6 fruit fly cellular contexts compared by ENCODE assay signal in the genomic region with DNA sequence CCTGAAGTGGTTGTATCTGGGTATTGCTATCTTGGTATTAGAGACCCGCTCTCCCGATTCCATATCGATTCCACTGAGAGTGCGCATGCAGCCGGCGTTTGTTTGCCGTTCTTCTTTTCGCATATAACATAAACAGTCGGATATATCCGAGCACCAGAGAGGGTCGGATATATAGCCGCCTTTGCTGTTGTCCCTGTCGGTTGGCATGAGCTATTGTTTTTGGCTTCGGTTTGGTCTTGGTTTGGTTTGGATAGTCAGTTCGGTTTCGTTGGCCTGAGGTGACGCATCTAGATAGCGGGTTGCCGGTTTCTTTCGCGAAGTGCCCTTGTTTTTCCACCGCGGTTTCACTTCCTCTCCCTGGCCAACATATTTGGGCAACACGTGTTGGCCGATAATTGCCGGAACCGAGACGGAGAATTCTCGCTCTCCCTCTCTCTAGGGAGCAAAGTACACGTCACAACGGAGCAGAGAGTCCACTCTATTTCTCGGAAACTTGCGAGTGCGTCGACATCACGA.
TF ChIP-seq lines count a peak whose summit lies in the region.

TSS of gene Orct2 (plus strand) at position 255 of the 516 bp plus-strand sequence.

- TF ChIP-seq CTCF in whole organism, embryonic (GFP tag; optimal IDR thresholded peaks at IDR 0.05; lab: Kevin White, UChicago) = no peak

TF ChIP-seq in whole organism, 6 proteins besides CTCF, POLR2A, EP300 and RAD21:
- TF ChIP-seq EcR (GFP tag; optimal IDR thresholded peaks at IDR 0.05; lab: Kevin White, UChicago) (no peak), Dll (optimal IDR thresholded peaks at IDR 0.05; lab: Kevin White, UChicago) (peak; percentile 34)

TF ChIP-seq in whole organism, adult, 20 proteins besides CTCF, POLR2A, EP300 and RAD21 (continues in another document):
- TF ChIP-seq CG33017 (tag; optimal IDR thresholded peaks at IDR 0.05; lab: Kevin White, UChicago) (no peak), Clk (GFP tag; optimal IDR thresholded peaks at IDR 0.05; lab: Kevin White, UChicago) (no peak), CG11617 (GFP tag; optimal IDR thresholded peaks at IDR 0.05; lab: Kevin White, UChicago) (no peak), toe (GFP tag; optimal IDR thresholded peaks at IDR 0.05; lab: Kevin White, UChicago) (peak; percentile 16), ovo (GFP tag; optimal IDR thresholded peaks at IDR 0.05; lab: Kevin White, UChicago) (no peak), Mnt (GFP tag; optimal IDR thresholded peaks at IDR 0.05; lab: Kevin White, UChicago) (peak; percentile 82), bab1 (GFP tag; optimal IDR thresholded peaks at IDR 0.05; lab: Kevin White, UChicago) (no peak), kay (GFP tag; lab: Kevin White, UChicago; ENCODE audit: borderline replicate concordance) (no peak), CG14711 (tag; optimal IDR thresholded peaks at IDR 0.05; lab: Kevin White, UChicago) (no peak), CG1620 (GFP tag; optimal IDR thresholded peaks at IDR 0.05; lab: Kevin White, UChicago) (no peak), cic (GFP tag; optimal IDR thresholded peaks at IDR 0.05; lab: Kevin White, UChicago) (peak; percentile 31), CG5204 (GFP tag; optimal IDR thresholded peaks at IDR 0.05; lab: Kevin White, UChicago) (no peak), CG7101 (tag; optimal IDR thresholded peaks at IDR 0.05; lab: Kevin White, UChicago) (no peak), CG7045 (GFP tag; optimal IDR thresholded peaks at IDR 0.05; lab: Kevin White, UChicago) (peak; percentile 35), Hr96 (GFP tag; optimal IDR thresholded peaks at IDR 0.05; lab: Kevin White, UChicago) (no peak), CG12768 (GFP tag; optimal IDR thresholded peaks at IDR 0.05; lab: Kevin White, UChicago) (peak; percentile 50), pad (GFP tag; optimal IDR thresholded peaks at IDR 0.05; lab: Kevin White, UChicago) (peak; percentile 17)

TF ChIP-seq in whole organism, embryonic, 481 proteins besides CTCF, POLR2A, EP300 and RAD21 (continues in another document):
- TF ChIP-seq tgo (GFP tag; IDR thresholded peaks at IDR 0.05; lab: Robert Waterston, UW) (no peak), Max (GFP tag; optimal IDR thresholded peaks at IDR 0.05; lab: Kevin White, UChicago) (peak; percentile 56), ftz-f1 (GFP tag; optimal IDR thresholded peaks at IDR 0.05; lab: Kevin White, UChicago) (peak; percentile 53), psq (GFP tag; optimal IDR thresholded peaks at IDR 0.05; lab: Kevin White, UChicago) (no peak), CG2712 (tag; optimal IDR thresholded peaks at IDR 0.05; lab: Kevin White, UChicago) (peak; percentile 4), exex (tag; optimal IDR thresholded peaks at IDR 0.05; lab: Kevin White, UChicago) (peak; percentile 58), Ravus (GFP tag; IDR thresholded peaks at IDR 0.05; lab: Robert Waterston, UW) (peak; percentile 32), CG12659 (GFP tag; optimal IDR thresholded peaks at IDR 0.05; lab: Kevin White, UChicago) (peak; percentile 1), vvl (GFP tag; IDR thresholded peaks at IDR 0.05; lab: Robert Waterston, UW) (no peak), Sin3A (optimal IDR thresholded peaks at IDR 0.05; lab: Kevin White, UChicago) (no peak), dm (GFP tag; optimal IDR thresholded peaks at IDR 0.05; lab: Kevin White, UChicago) (peak; percentile 41), ci (GFP tag; IDR thresholded peaks at IDR 0.05; lab: Robert Waterston, UW) (no peak), her (GFP tag; optimal IDR thresholded peaks at IDR 0.05; lab: Kevin White, UChicago) (peak; percentile 8), phol (tag; optimal IDR thresholded peaks at IDR 0.05; lab: Kevin White, UChicago) (no peak), YL-1 (GFP tag; optimal IDR thresholded peaks at IDR 0.05; lab: Kevin White, UChicago) (peak; percentile 4), CG4404 (GFP tag; IDR thresholded peaks at IDR 0.05; lab: Robert Waterston, UW) (no peak), CG3281 (GFP tag; optimal IDR thresholded peaks at IDR 0.05; lab: Kevin White, UChicago) (peak; percentile 16)

TF ChIP-seq in whole organism, prepupa, 60 proteins besides CTCF, POLR2A, EP300 and RAD21 (continues in another document):
- peak; percentile 4 for TF ChIP-seq CG9139 (GFP tag; optimal IDR thresholded peaks at IDR 0.05; lab: Kevin White, UChicago)
- peak; percentile 11 for TF ChIP-seq Eip78C (GFP tag; lab: Kevin White, UChicago)
- no peak for TF ChIP-seq Smox (GFP tag; optimal IDR thresholded peaks at IDR 0.05; lab: Kevin White, UChicago)
- TF ChIP-seq Blimp-1 (GFP tag; optimal IDR thresholded peaks at IDR 0.05; lab: Kevin White, UChicago) = peak; percentile 15
- no peak for TF ChIP-seq CG10631 (GFP tag; optimal IDR thresholded peaks at IDR 0.05; lab: Kevin White, UChicago)
- TF ChIP-seq CG6276 (GFP tag; optimal IDR thresholded peaks at IDR 0.05; lab: Kevin White, UChicago) = peak; percentile 2
- peak; percentile 31 for TF ChIP-seq CG7368 (GFP tag; optimal IDR thresholded peaks at IDR 0.05; lab: Kevin White, UChicago)
- no peak for TF ChIP-seq Sox14 (GFP tag; optimal IDR thresholded peaks at IDR 0.05; lab: Kevin White, UChicago)
- peak; percentile 41 for TF ChIP-seq CG1621 (tag; optimal IDR thresholded peaks at IDR 0.05; lab: Kevin White, UChicago)
- peak; percentile 3 for TF ChIP-seq CG32006 (GFP tag; optimal IDR thresholded peaks at IDR 0.05; lab: Kevin White, UChicago)
- no peak for TF ChIP-seq CG6792 (GFP tag; optimal IDR thresholded peaks at IDR 0.05; lab: Kevin White, UChicago)
- no peak for TF ChIP-seq dsx (GFP tag; optimal IDR thresholded peaks at IDR 0.05; lab: Kevin White, UChicago; ENCODE audit: poor library complexity, severe bottlenecking)
- TF ChIP-seq fd85E (GFP tag; optimal IDR thresholded peaks at IDR 0.05; lab: Kevin White, UChicago) = no peak
- peak; percentile 38 for TF ChIP-seq CG3919 (GFP tag; optimal IDR thresholded peaks at IDR 0.05; lab: Kevin White, UChicago)
- TF ChIP-seq CG6854 (GFP tag; optimal IDR thresholded peaks at IDR 0.05; lab: Kevin White, UChicago) = peak; percentile 52
- no peak for TF ChIP-seq CG8319 (GFP tag; optimal IDR thresholded peaks at IDR 0.05; lab: Kevin White, UChicago)
- no peak for TF ChIP-seq CG34406 (GFP tag; optimal IDR thresholded peaks at IDR 0.05; lab: Kevin White, UChicago)
- TF ChIP-seq CG11902 (GFP tag; optimal IDR thresholded peaks at IDR 0.05; lab: Kevin White, UChicago) = no peak

TF ChIP-seq in whole organism, pupa, 21 proteins besides CTCF, POLR2A, EP300 and RAD21:
- TF ChIP-seq CG32121 (GFP tag; IDR thresholded peaks at IDR 0.05; lab: Robert Waterston, UW) (peak; percentile 27; the same call in 1 of the 2 replicates), CG10348 (GFP tag; IDR thresholded peaks at IDR 0.05; lab: Robert Waterston, UW) (no peak), CG15710 (tag; optimal IDR thresholded peaks at IDR 0.05; lab: Kevin White, UChicago) (no peak), CG17806 (tag; optimal IDR thresholded peaks at IDR 0.05; lab: Kevin White, UChicago) (no peak), D1 (tag; optimal IDR thresholded peaks at IDR 0.05; lab: Kevin White, UChicago) (no peak), CG9948 (tag; optimal IDR thresholded peaks at IDR 0.05; lab: Kevin White, UChicago) (no peak), CG13204 (GFP tag; optimal IDR thresholded peaks at IDR 0.05; lab: Kevin White, UChicago) (peak; percentile 32), fd96Ca (GFP tag; IDR thresholded peaks at IDR 0.05; lab: Robert Waterston, UW) (0 out of 3 replicates have a peak, but pooled peaks have one; percentile 27), Ets98B (GFP tag; IDR thresholded peaks at IDR 0.05; lab: Robert Waterston, UW) (no peak; the same call in 1 of the 2 replicates), Pif1A (GFP tag; optimal IDR thresholded peaks at IDR 0.05; lab: Kevin White, UChicago) (peak; percentile 6), gl (tag; optimal IDR thresholded peaks at IDR 0.05; lab: Kevin White, UChicago) (no peak), CG12605 (GFP tag; IDR thresholded peaks at IDR 0.05; lab: Robert Waterston, UW) (peak; percentile 23; the same call in 1 of the 2 replicates), rn (GFP tag; IDR thresholded peaks at IDR 0.05; lab: Robert Waterston, UW) (no peak), EcR (GFP tag; optimal IDR thresholded peaks at IDR 0.05; lab: Kevin White, UChicago) (peak; percentile 40), CG4496 (GFP tag; IDR thresholded peaks at IDR 0.05; lab: Robert Waterston, UW) (peak; percentile 58; the same call in 1 of the 3 replicates), CG14655 (GFP tag; optimal IDR thresholded peaks at IDR 0.05; lab: Kevin White, UChicago) (peak; percentile 14)

TF ChIP-seq in whole organism, wandering third instar larva, 38 proteins besides CTCF, POLR2A, EP300 and RAD21 (continues in another document):
- no peak for TF ChIP-seq dsf (GFP tag; optimal IDR thresholded peaks at IDR 0.05; lab: Kevin White, UChicago; ENCODE audit: borderline replicate concordance)
- TF ChIP-seq br (GFP tag; optimal IDR thresholded peaks at IDR 0.05; lab: Kevin White, UChicago) = peak; percentile 40
- TF ChIP-seq sv (GFP tag; optimal IDR thresholded peaks at IDR 0.05; lab: Kevin White, UChicago) = no peak
- TF ChIP-seq Hr83 (GFP tag; optimal IDR thresholded peaks at IDR 0.05; lab: Kevin White, UChicago; ENCODE audit: poor library complexity, severe bottlenecking) = no peak
- peak; percentile 69 for TF ChIP-seq Jra (GFP tag; optimal IDR thresholded peaks at IDR 0.05; lab: Kevin White, UChicago)
- peak in 1 of 2 experiments; percentile 22 for TF ChIP-seq foxo (GFP tag; optimal IDR thresholded peaks at IDR 0.05; lab: Kevin White, UChicago)
- no peak for TF ChIP-seq HLH106 (tag; optimal IDR thresholded peaks at IDR 0.05; lab: Kevin White, UChicago)
- no peak for TF ChIP-seq woc (GFP tag; optimal IDR thresholded peaks at IDR 0.05; lab: Kevin White, UChicago)
- TF ChIP-seq Hr78 (GFP tag; optimal IDR thresholded peaks at IDR 0.05; lab: Kevin White, UChicago) = no peak
- TF ChIP-seq Rel (GFP tag; optimal IDR thresholded peaks at IDR 0.05; lab: Kevin White, UChicago) = no peak
- peak; percentile 18 for TF ChIP-seq Rel (tag; optimal IDR thresholded peaks at IDR 0.05; lab: Kevin White, UChicago)
- no peak for TF ChIP-seq tai (GFP tag; optimal IDR thresholded peaks at IDR 0.05; lab: Kevin White, UChicago)
- no peak for TF ChIP-seq Myc (optimal IDR thresholded peaks at IDR 0.05; lab: Kevin White, UChicago)
- no peak for TF ChIP-seq Vsx2 (GFP tag; optimal IDR thresholded peaks at IDR 0.05; lab: Kevin White, UChicago; ENCODE audit: partially characterized antibody)
- TF ChIP-seq sage (GFP tag; optimal IDR thresholded peaks at IDR 0.05; lab: Kevin White, UChicago) = no peak
- TF ChIP-seq Dfd (GFP tag; optimal IDR thresholded peaks at IDR 0.05; lab: Kevin White, UChicago) = no peak
- TF ChIP-seq fru (GFP tag; optimal IDR thresholded peaks at IDR 0.05; lab: Kevin White, UChicago) = no peak
- peak; percentile 28 for TF ChIP-seq Sp1 (GFP tag; optimal IDR thresholded peaks at IDR 0.05; lab: Kevin White, UChicago)
- no peak for TF ChIP-seq CG32264 (GFP tag; optimal IDR thresholded peaks at IDR 0.05; lab: Kevin White, UChicago)
- no peak for TF ChIP-seq CG9705 (GFP tag; optimal IDR thresholded peaks at IDR 0.05; lab: Kevin White, UChicago)
- no peak for TF ChIP-seq CrebA (GFP tag; optimal IDR thresholded peaks at IDR 0.05; lab: Kevin White, UChicago; ENCODE audit: borderline replicate concordance)
- TF ChIP-seq jim (GFP tag; optimal IDR thresholded peaks at IDR 0.05; lab: Kevin White, UChicago) = no peak
- no peak for TF ChIP-seq pan (optimal IDR thresholded peaks at IDR 0.05; lab: Kevin White, UChicago)
